Worm (Caenorhabditis elegans) whole organism, young adult: ENCODE data around the gene miga-1.

ENCODE experiments used
- attf-6 ChIP-seq: fragments of 200-800 bp; sonication (Bioruptor generic); IDR thresholded peaks from 2 replicates; pipeline ENCODE4 v1.3.6; 2022; ENCODE audit warnings: missing genetic modification reagents, missing genetic modification characterization, missing compliant biosample characterization
- dpl-1 ChIP-seq: fragments of 150-350 bp; optimal IDR thresholded peaks from 2 replicates; lab custom pipeline; 2014; ENCODE audit warnings: missing biosample characterization, missing genetic modification reagents, missing genetic modification characterization
- pbrm-1 ChIP-seq: fragments of 200-800 bp; sonication (Bioruptor generic); IDR thresholded peaks from 2 replicates; pipeline ENCODE4 v1.3.6; 2022; ENCODE audit warnings: missing genetic modification reagents, missing genetic modification characterization, missing compliant biosample characterization
- unc-62 ChIP-seq: fragments of 150-350 bp; optimal IDR thresholded peaks from 2 replicates; lab custom pipeline; 2014; ENCODE audit warnings: missing biosample characterization, missing genetic modification reagents, missing genetic modification characterization

DNA sequence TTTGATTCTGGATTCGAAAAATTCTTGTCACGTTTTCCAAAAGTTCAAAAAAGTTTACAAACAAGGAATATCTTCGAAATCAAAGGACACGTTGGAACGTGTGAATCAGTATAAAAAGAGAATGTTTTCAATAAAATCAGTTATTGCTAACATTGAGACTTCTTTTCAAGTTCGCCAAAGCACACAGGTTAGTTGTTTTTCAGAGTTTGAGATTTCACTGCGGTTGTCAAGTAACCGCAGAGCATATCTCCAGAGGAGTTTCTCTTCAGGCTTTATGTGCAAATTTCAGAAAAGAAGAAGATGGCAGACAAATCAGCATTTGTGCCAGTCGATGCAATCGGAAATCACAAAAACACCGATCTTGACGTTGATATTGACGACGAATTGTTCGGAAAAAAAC, 14.5 kb downstream of the miga-1 start, which contains the start of gene K01D12.15:
- TF ChIP-seq unc-62 (GFP tag; lab: Kevin White, UChicago), result no peak
- TF ChIP-seq dpl-1, result no peak
- TF ChIP-seq pbrm-1 (GFP tag; lab: Robert Waterston, UW), result no peak
- no peak for TF ChIP-seq attf-6 (GFP tag; lab: Robert Waterston, UW)
